Fruit fly (Drosophila melanogaster) whole organism, wandering third instar larva: Measurements from ENCODE around the gene Hsp68.

ENCODE experiments used
- OdsH ChIP-seq: fragments of 200-800 bp; sonication (Bioruptor generic); optimal IDR thresholded peaks from 2 replicates; lab custom pipeline; 2016; ENCODE audit warnings: missing biosample characterization, mild to moderate bottlenecking, missing genetic modification characterization
- fru ChIP-seq: fragments of 200-800 bp; sonication (Bioruptor generic); optimal IDR thresholded peaks from 3 replicates; lab custom pipeline; 2016; ENCODE audit warnings: missing biosample characterization, mild to moderate bottlenecking, missing genetic modification characterization
- lola ChIP-seq: fragments of >200 bp; optimal IDR thresholded peaks from 2 replicates; lab custom pipeline; 2017; ENCODE audit warnings: missing biosample characterization, missing genetic modification characterization
- psq ChIP-seq: fragments of 200-800 bp; sonication (Bioruptor generic); optimal IDR thresholded peaks from 3 replicates; lab custom pipeline; 2017; ENCODE audit warnings: missing biosample characterization, mild to moderate bottlenecking, missing genetic modification characterization, moderate library complexity

dm6 chr3R:24024123-24024522 lies 33.0 kb downstream of the Hsp68 start:
- no peak for TF ChIP-seq psq (GFP tag; lab: Kevin White, UChicago)
- no peak for TF ChIP-seq fru (GFP tag; lab: Kevin White, UChicago)
- no peak for TF ChIP-seq OdsH (GFP tag; lab: Kevin White, UChicago)
- no peak for TF ChIP-seq lola (GFP tag; lab: Kevin White, UChicago)
